Fruit fly (Drosophila melanogaster) whole organism, embryonic: Measurements from ENCODE around the gene CG14342.
A peak's percentile ranks its signal among the peaks of the same experiment; 100 is the strongest.

Experiments
- Asciz ChIP-seq: fragments of 200-800 bp; sonication (Bioruptor generic); optimal IDR thresholded peaks from 2 replicates; lab custom pipeline; 2017; ENCODE audit warnings: missing biosample characterization, mild to moderate bottlenecking, missing genetic modification characterization, missing genetic modification reagents
- CG10267 ChIP-seq: fragments of 200-800 bp; sonication (Bioruptor generic); optimal IDR thresholded peaks from 2 replicates; lab custom pipeline; 2018; ENCODE audit warnings: missing biosample characterization, mild to moderate bottlenecking, missing genetic modification characterization, moderate library complexity
- CG10431 ChIP-seq: fragments of 200-800 bp; sonication (Bioruptor generic); optimal IDR thresholded peaks from 3 replicates; lab custom pipeline; 2018; ENCODE audit warnings: missing biosample characterization, mild to moderate bottlenecking, missing genetic modification characterization
- CG10654 ChIP-seq: fragments of 200-800 bp; sonication (Bioruptor generic); optimal IDR thresholded peaks from 2 replicates; lab custom pipeline; 2016; ENCODE audit warnings: missing biosample characterization, missing genetic modification characterization
- CG12299 ChIP-seq: fragments of 200-800 bp; sonication (Bioruptor generic); optimal IDR thresholded peaks from 2 replicates; lab custom pipeline; 2018; ENCODE audit warnings: missing biosample characterization, mild to moderate bottlenecking, missing genetic modification characterization
- CG13296 ChIP-seq: fragments of 200-800 bp; sonication (Bioruptor generic); optimal IDR thresholded peaks from 3 replicates; lab custom pipeline; 2018; ENCODE audit warnings: missing biosample characterization, mild to moderate bottlenecking, missing genetic modification characterization
- CG14441 ChIP-seq: fragments of 200-800 bp; sonication (Bioruptor generic); IDR thresholded peaks from 2 replicates; pipeline ENCODE4 v1.3.6; 2022; ENCODE audit warnings: missing biosample characterization, missing genetic modification characterization
- CG14710 ChIP-seq: fragments of 200-800 bp; sonication (Bioruptor generic); optimal IDR thresholded peaks from 3 replicates; lab custom pipeline; 2019; ENCODE audit warnings: missing biosample characterization, mild to moderate bottlenecking, missing genetic modification characterization, moderate library complexity
- CG15479 ChIP-seq: fragments of 200-800 bp; sonication (Bioruptor generic); optimal IDR thresholded peaks from 3 replicates; lab custom pipeline; 2019; ENCODE audit warnings: missing biosample characterization, mild to moderate bottlenecking, missing genetic modification characterization, moderate library complexity
- CG1603 ChIP-seq: fragments of 200-800 bp; sonication (Bioruptor generic); optimal IDR thresholded peaks from 2 replicates; lab custom pipeline; 2019; ENCODE audit warnings: missing biosample characterization, mild to moderate bottlenecking, missing genetic modification characterization, moderate library complexity
- CG1647 ChIP-seq: fragments of 200-800 bp; sonication (Bioruptor generic); optimal IDR thresholded peaks from 3 replicates; lab custom pipeline; 2016; ENCODE audit warnings: missing biosample characterization, missing genetic modification characterization
- CG16779 ChIP-seq: fragments of 200-800 bp; sonication (Bioruptor generic); IDR thresholded peaks from 2 replicates; pipeline ENCODE4 v1.3.6; 2022; ENCODE audit warnings: missing biosample characterization, missing genetic modification characterization
- CG17359 ChIP-seq: fragments of 200-800 bp; sonication (Bioruptor generic); optimal IDR thresholded peaks from 3 replicates; lab custom pipeline; 2018; ENCODE audit warnings: missing biosample characterization, mild to moderate bottlenecking, missing genetic modification characterization, moderate library complexity
- CG17802 ChIP-seq: fragments of 200-800 bp; sonication (Bioruptor generic); optimal IDR thresholded peaks from 2 replicates; lab custom pipeline; 2018; ENCODE audit warnings: missing biosample characterization, mild to moderate bottlenecking, missing genetic modification characterization, moderate library complexity
- CG17912 ChIP-seq: fragments of 200-800 bp; sonication (Bioruptor generic); optimal IDR thresholded peaks from 2 replicates; lab custom pipeline; 2018; ENCODE audit warnings: missing biosample characterization, mild to moderate bottlenecking, missing genetic modification characterization
- CG2712 ChIP-seq: fragments of 200-800 bp; optimal IDR thresholded peaks from 3 replicates; lab custom pipeline; 2019; ENCODE audit warnings: missing biosample characterization, mild to moderate bottlenecking, missing genetic modification characterization, moderate library complexity
- CG31388 ChIP-seq: fragments of 200-800 bp; sonication (Bioruptor generic); optimal IDR thresholded peaks from 2 replicates; lab custom pipeline; 2016; ENCODE audit warnings: missing biosample characterization, missing genetic modification characterization
- CG34376 ChIP-seq: fragments of 200-800 bp; sonication (Bioruptor generic); optimal IDR thresholded peaks from 2 replicates; lab custom pipeline; 2018; ENCODE audit warnings: missing biosample characterization, mild to moderate bottlenecking, missing genetic modification characterization
- Dref ChIP-seq: fragments of 200-800 bp; sonication (Bioruptor generic); IDR thresholded peaks from 2 replicates; pipeline ENCODE4 v1.3.6; 2022; ENCODE audit warnings: missing biosample characterization, missing genetic modification characterization
- Fer3 ChIP-seq: fragments of 200-800 bp; sonication (Bioruptor generic); optimal IDR thresholded peaks from 2 replicates; lab custom pipeline; 2018; ENCODE audit warnings: missing biosample characterization, mild to moderate bottlenecking, missing genetic modification characterization, moderate library complexity
- H15 ChIP-seq: fragments of 200-800 bp; sonication (Bioruptor generic); IDR thresholded peaks from 3 replicates; pipeline ENCODE4 v1.3.6; 2022; ENCODE audit warnings: missing biosample characterization, missing genetic modification characterization
- HmgZ ChIP-seq: fragments of 200-800 bp; sonication (Bioruptor generic); optimal IDR thresholded peaks from 2 replicates; lab custom pipeline; 2018; ENCODE audit warnings: missing biosample characterization, mild to moderate bottlenecking, missing genetic modification characterization
- Hr39 ChIP-seq: fragments of >200 bp; optimal IDR thresholded peaks from 2 replicates; lab custom pipeline; 2017
- Hsf ChIP-seq: fragments of 200-800 bp; sonication (Bioruptor generic); optimal IDR thresholded peaks from 3 replicates; lab custom pipeline; 2016; ENCODE audit warnings: missing biosample characterization, missing genetic modification characterization
- Lhr ChIP-seq: fragments of 200-800 bp; sonication (Bioruptor generic); optimal IDR thresholded peaks from 3 replicates; lab custom pipeline; 2017; ENCODE audit warnings: mild to moderate bottlenecking, missing biosample characterization, missing genetic modification reagents, missing genetic modification characterization
- MBD-R2 ChIP-seq: fragments of 200-800 bp; sonication (Bioruptor generic); IDR thresholded peaks from 2 replicates; pipeline ENCODE4 v1.3.6; 2022; ENCODE audit warnings: missing biosample characterization, missing genetic modification characterization
- Med ChIP-seq: fragments of 200-800 bp; sonication (Bioruptor generic); peaks from one replicate; lab custom pipeline; 2016; ENCODE audit warnings: missing biosample characterization, missing genetic modification characterization, mild to moderate bottlenecking, inconsistent platforms, moderate library complexity
- Oli ChIP-seq: fragments of 200-800 bp; sonication (Bioruptor generic); optimal IDR thresholded peaks from 2 replicates; lab custom pipeline; 2018; ENCODE audit warnings: missing biosample characterization, mild to moderate bottlenecking, missing genetic modification characterization, moderate library complexity
- PHDP ChIP-seq: fragments of 200-800 bp; sonication (Bioruptor generic); optimal IDR thresholded peaks from 3 replicates; lab custom pipeline; 2018; ENCODE audit warnings: missing biosample characterization, mild to moderate bottlenecking, missing genetic modification characterization, moderate library complexity
- Six4 ChIP-seq: fragments of 200-800 bp; sonication (Bioruptor generic); optimal IDR thresholded peaks from 2 replicates; lab custom pipeline; 2016; ENCODE audit warnings: missing biosample characterization, missing genetic modification characterization
- Sry-β ChIP-seq: fragments of 200-800 bp; sonication (Bioruptor generic); optimal IDR thresholded peaks from 2 replicates; lab custom pipeline; 2018; ENCODE audit warnings: missing biosample characterization, mild to moderate bottlenecking, missing genetic modification characterization, moderate library complexity
- Tbp ChIP-seq: fragments of >200 bp; optimal IDR thresholded peaks from 2 replicates; lab custom pipeline; 2018; ENCODE audit warnings: missing biosample characterization, missing genetic modification characterization
- Xbp1 ChIP-seq: fragments of 200-800 bp; sonication (Bioruptor generic); optimal IDR thresholded peaks from 3 replicates; lab custom pipeline; 2016; ENCODE audit warnings: missing biosample characterization, mild to moderate bottlenecking, missing genetic modification characterization
- aop ChIP-seq: fragments of 200-800 bp; sonication (Bioruptor generic); IDR thresholded peaks from 2 replicates; pipeline ENCODE4 v1.3.6; 2022; ENCODE audit warnings: missing biosample characterization, missing genetic modification characterization
- bbx ChIP-seq: fragments of 200-800 bp; sonication (Bioruptor generic); IDR thresholded peaks from 2 replicates; pipeline ENCODE4 v1.3.6; 2022; ENCODE audit warnings: missing biosample characterization, missing genetic modification characterization; ENCODE audit not compliant: partially characterized antibody
- bcd ChIP-seq: fragments of 200-800 bp; sonication (Bioruptor generic); optimal IDR thresholded peaks from 2 replicates; lab custom pipeline; 2017; ENCODE audit warnings: missing biosample characterization, mild to moderate bottlenecking, missing genetic modification characterization
- chif ChIP-seq, 2 experiments: fragments of 200-800 bp; sonication (Bioruptor generic); optimal IDR thresholded peaks; 3 replicates each; lab custom pipeline; 2016; ENCODE audit warnings: missing biosample characterization in 2 of 2, missing genetic modification characterization in 2 of 2
- ci ChIP-seq: fragments of 200-800 bp; sonication (Bioruptor generic); IDR thresholded peaks from 3 replicates; pipeline ENCODE4 v1.3.6; 2022; ENCODE audit warnings: missing biosample characterization, missing genetic modification characterization
- dati ChIP-seq: fragments of 200-800 bp; sonication (Bioruptor generic); IDR thresholded peaks from 2 replicates; pipeline ENCODE4 v1.3.6; 2022; ENCODE audit warnings: missing biosample characterization, missing genetic modification characterization
- disco-r ChIP-seq: fragments of 200-800 bp; sonication (Bioruptor generic); optimal IDR thresholded peaks from 2 replicates; lab custom pipeline; 2016; ENCODE audit warnings: missing biosample characterization, missing genetic modification characterization
- eve ChIP-seq, 2 experiments: fragments of >200 bp; optimal IDR thresholded peaks; 2 replicates each; lab custom pipeline; 2017; ENCODE audit warnings: missing biosample characterization in 2 of 2, missing genetic modification characterization in 2 of 2
- jing ChIP-seq: fragments of 200-800 bp; sonication (Bioruptor generic); optimal IDR thresholded peaks from 2 replicates; lab custom pipeline; 2018; ENCODE audit warnings: missing biosample characterization, mild to moderate bottlenecking, missing genetic modification characterization
- kay ChIP-seq: fragments of 200-800 bp; sonication (Bioruptor generic); optimal IDR thresholded peaks from 2 replicates; lab custom pipeline; 2016; ENCODE audit warnings: missing biosample characterization, missing genetic modification characterization
- ken ChIP-seq: fragments of 200-800 bp; sonication (Bioruptor generic); IDR thresholded peaks from 3 replicates; pipeline ENCODE4 v1.3.6; 2022; ENCODE audit warnings: missing biosample characterization, missing genetic modification characterization
- org-1 ChIP-seq: fragments of 200-800 bp; sonication (Bioruptor generic); optimal IDR thresholded peaks from 2 replicates; lab custom pipeline; 2017; ENCODE audit warnings: missing biosample characterization, missing genetic modification characterization
- peb ChIP-seq: fragments of 200-800 bp; sonication (Bioruptor generic); IDR thresholded peaks from 2 replicates; pipeline ENCODE4 v1.3.6; 2022; ENCODE audit warnings: missing biosample characterization, missing genetic modification characterization
- ro ChIP-seq: fragments of 200-800 bp; sonication (Bioruptor generic); IDR thresholded peaks from 2 replicates; pipeline ENCODE4 v1.3.6; 2022; ENCODE audit warnings: missing biosample characterization, missing genetic modification characterization
- scrt ChIP-seq: fragments of 200-800 bp; sonication (Bioruptor generic); optimal IDR thresholded peaks from 2 replicates; lab custom pipeline; 2018; ENCODE audit warnings: missing biosample characterization, mild to moderate bottlenecking, missing genetic modification characterization, moderate library complexity
- sd ChIP-seq: fragments of 200-800 bp; sonication (Bioruptor generic); optimal IDR thresholded peaks from 3 replicates; lab custom pipeline; 2018; ENCODE audit warnings: missing biosample characterization, mild to moderate bottlenecking, missing genetic modification characterization, moderate library complexity
- seq ChIP-seq: fragments of 200-800 bp; sonication (Bioruptor generic); IDR thresholded peaks from 2 replicates; pipeline ENCODE4 v1.3.6; 2022; ENCODE audit warnings: missing biosample characterization, missing genetic modification characterization
- so ChIP-seq: fragments of 200-800 bp; sonication (Bioruptor generic); IDR thresholded peaks from 3 replicates; pipeline ENCODE4 v1.3.6; 2022; ENCODE audit warnings: missing biosample characterization, missing genetic modification characterization
- z ChIP-seq: fragments of 200-800 bp; sonication (Bioruptor generic); IDR thresholded peaks from 3 replicates; pipeline ENCODE4 v1.3.6; 2022; ENCODE audit warnings: missing biosample characterization, missing genetic modification characterization

Gene CG14342

dm6 chr2L:1207432-1207831 lies 3.4 kb downstream of the CG14342 start (continued):
- TF ChIP-seq CG16779 (GFP tag; lab: Robert Waterston, UW) (no peak), CG14441 (peak; percentile 72), org-1 (peak; percentile 54), scrt (GFP tag; lab: Kevin White, UChicago) (peak; percentile 1), Xbp1 (peak; percentile 67), Dref (no peak), CG10267 (tag; lab: Kevin White, UChicago) (no peak), CG1603 (tag; lab: Kevin White, UChicago) (peak; percentile 73), z (no peak), bbx (no peak), CG12299 (tag; lab: Kevin White, UChicago) (peak; percentile 42), dati (GFP tag; lab: Robert Waterston, UW) (no peak), HmgZ (tag; lab: Kevin White, UChicago) (peak; percentile 29), Asciz (no peak), CG17802 (tag; lab: Kevin White, UChicago) (no peak), CG15479 (GFP tag; lab: Kevin White, UChicago) (no peak), H15 (peak; percentile 63; the same call in 1 of the 3 replicates), sd (tag; lab: Kevin White, UChicago) (no peak), PHDP (tag; lab: Kevin White, UChicago) (peak; percentile 59), ken (GFP tag; lab: Robert Waterston, UW) (peak; percentile 70), CG14710 (no peak), Sry-β (GFP tag; lab: Kevin White, UChicago) (no peak), aop (no peak), peb (GFP tag; lab: Robert Waterston, UW) (no peak), Oli (tag; lab: Kevin White, UChicago) (peak; percentile 42), Med (GFP tag; lab: Kevin White, UChicago) (peak; percentile 82), Six4 (GFP tag; lab: Kevin White, UChicago) (no peak), Tbp (GFP tag; lab: Kevin White, UChicago) (no peak), Hsf (GFP tag; lab: Kevin White, UChicago) (peak; percentile 34), so (GFP tag; lab: Robert Waterston, UW) (peak; percentile 75), kay (no peak), CG1647 (no peak), jing (GFP tag; lab: Kevin White, UChicago) (no peak), bcd (GFP tag; lab: Kevin White, UChicago) (peak; percentile 38), CG10431 (GFP tag; lab: Kevin White, UChicago) (no peak), ci (GFP tag; lab: Robert Waterston, UW) (peak; percentile 81), CG34376 (GFP tag; lab: Kevin White, UChicago) (no peak), CG31388 (no peak), CG17359 (peak; percentile 38), chif (GFP tag; optimal IDR thresholded peaks at IDR 0.05; lab: Kevin White, UChicago) (peak in 1 of 2 experiments; percentile 26), Fer3 (tag; lab: Kevin White, UChicago) (peak; percentile 47), CG2712 (tag; lab: Kevin White, UChicago) (peak; percentile 41), Hr39 (no peak), MBD-R2 (GFP tag; lab: Robert Waterston, UW) (peak; percentile 38; the same call in 1 of the 2 replicates), eve (GFP tag; optimal IDR thresholded peaks at IDR 0.05; lab: Kevin White, UChicago) (peak in 1 of 2 experiments; percentile 67), Lhr (GFP tag; lab: Kevin White, UChicago) (no peak), CG13296 (GFP tag; lab: Kevin White, UChicago) (no peak), CG10654 (no peak), disco-r (GFP tag; lab: Kevin White, UChicago) (no peak), seq (GFP tag; lab: Robert Waterston, UW) (peak; percentile 64), CG17912 (GFP tag; lab: Kevin White, UChicago) (no peak), ro (no peak)
